Worm (Caenorhabditis elegans) whole organism, mixed stage, embryonic: ENCODE data around the gene M88.3.

ENCODE experiments used
- M03D4.4 ChIP-seq: sonication (generic microtip); optimal IDR thresholded peaks from 2 replicates; lab custom pipeline; 2017; ENCODE audit warnings: mild to moderate bottlenecking, missing genetic modification characterization, missing compliant biosample characterization
- bed-3 ChIP-seq: fragments of 200-800 bp; sonication (Bioruptor generic); optimal IDR thresholded peaks from 3 replicates; lab custom pipeline; 2018; ENCODE audit warnings: mild to moderate bottlenecking, missing genetic modification characterization, moderate library complexity, missing compliant biosample characterization
- blmp-1 ChIP-seq: fragments of 150-350 bp; optimal IDR thresholded peaks from 2 replicates; lab custom pipeline; 2014; ENCODE audit warnings: missing biosample characterization, missing genetic modification characterization
- ceh-39 ChIP-seq: fragments of 150-350 bp; optimal IDR thresholded peaks from 2 replicates; lab custom pipeline; 2014; ENCODE audit warnings: missing biosample characterization, missing genetic modification characterization
- ceh-43 ChIP-seq: fragments of 200-800 bp; sonication (Bioruptor generic); optimal IDR thresholded peaks from 2 replicates; lab custom pipeline; 2018; ENCODE audit warnings: mild to moderate bottlenecking, missing genetic modification characterization, moderate library complexity, missing compliant biosample characterization
- ceh-83 ChIP-seq: fragments of 200-800 bp; sonication (Bioruptor generic); optimal IDR thresholded peaks from 2 replicates; lab custom pipeline; 2018; ENCODE audit warnings: mild to moderate bottlenecking, missing genetic modification characterization, missing compliant biosample characterization
- ces-1 ChIP-seq: fragments of 150-350 bp; optimal IDR thresholded peaks from 2 replicates; lab custom pipeline; 2014; ENCODE audit warnings: missing biosample characterization, missing genetic modification reagents, missing genetic modification characterization
- cnd-1 ChIP-seq: fragments of 200-800 bp; sonication (Bioruptor generic); optimal IDR thresholded peaks from 2 replicates; lab custom pipeline; 2018; ENCODE audit warnings: mild to moderate bottlenecking, missing genetic modification characterization, missing compliant biosample characterization
- drap-1 ChIP-seq: fragments of 200-800 bp; sonication (Bioruptor generic); optimal IDR thresholded peaks from 3 replicates; lab custom pipeline; 2018; ENCODE audit warnings: mild to moderate bottlenecking, missing genetic modification characterization, missing compliant biosample characterization
- elt-1 ChIP-seq: sonication (generic microtip); optimal IDR thresholded peaks from 2 replicates; lab custom pipeline; 2017; ENCODE audit warnings: missing genetic modification characterization, mild to moderate bottlenecking, missing compliant biosample characterization, antibody characterized with exemption, moderate library complexity, borderline replicate concordance; ENCODE audit not compliant: insufficient read depth
- elt-3 ChIP-seq: fragments of 150-350 bp; optimal IDR thresholded peaks from 2 replicates; lab custom pipeline; 2014; ENCODE audit warnings: missing biosample characterization, missing genetic modification characterization
- flh-1 ChIP-seq: fragments of 200-800 bp; sonication (Bioruptor generic); optimal IDR thresholded peaks from 2 replicates; lab custom pipeline; 2018; ENCODE audit warnings: mild to moderate bottlenecking, missing genetic modification characterization, moderate library complexity, missing compliant biosample characterization
- ham-2 ChIP-seq: fragments of 200-800 bp; sonication (Bioruptor generic); optimal IDR thresholded peaks from 2 replicates; lab custom pipeline; 2018; ENCODE audit warnings: mild to moderate bottlenecking, missing genetic modification characterization, missing compliant biosample characterization
- hlh-1 ChIP-seq: fragments of 150-350 bp; optimal IDR thresholded peaks from 2 replicates; lab custom pipeline; 2014; ENCODE audit warnings: missing biosample characterization, missing genetic modification reagents, missing genetic modification characterization
- lin-13 ChIP-seq: fragments of 150-350 bp; optimal IDR thresholded peaks from 2 replicates; lab custom pipeline; 2014; ENCODE audit warnings: missing biosample characterization, missing genetic modification characterization
- lin-32 ChIP-seq: fragments of 200-800 bp; sonication (Bioruptor generic); optimal IDR thresholded peaks from 2 replicates; lab custom pipeline; 2018; ENCODE audit warnings: mild to moderate bottlenecking, missing genetic modification characterization, missing compliant biosample characterization
- lsy-2 ChIP-seq: fragments of 150-350 bp; optimal IDR thresholded peaks from 2 replicates; lab custom pipeline; 2014; ENCODE audit warnings: missing biosample characterization, missing genetic modification characterization
- mab-5 ChIP-seq: fragments of 150-350 bp; optimal IDR thresholded peaks from 2 replicates; lab custom pipeline; 2014; ENCODE audit warnings: missing biosample characterization, missing genetic modification characterization
- mep-1 ChIP-seq: fragments of 150-350 bp; optimal IDR thresholded peaks from 2 replicates; lab custom pipeline; 2017; ENCODE audit warnings: missing biosample characterization, missing genetic modification reagents, missing genetic modification characterization, inconsistent platforms
- mls-2 ChIP-seq: sonication (generic microtip); optimal IDR thresholded peaks from 2 replicates; lab custom pipeline; 2016; ENCODE audit warnings: mild to moderate bottlenecking, missing genetic modification characterization, moderate library complexity, missing compliant biosample characterization
- nhr-2 ChIP-seq: fragments of 150-350 bp; optimal IDR thresholded peaks from 2 replicates; lab custom pipeline; 2014; ENCODE audit warnings: missing biosample characterization, missing genetic modification characterization
- nhr-237 ChIP-seq: fragments of 150-350 bp; optimal IDR thresholded peaks from 2 replicates; lab custom pipeline; 2014; ENCODE audit warnings: missing biosample characterization, missing genetic modification characterization
- nhr-76 ChIP-seq: sonication (generic microtip); optimal IDR thresholded peaks from 2 replicates; lab custom pipeline; 2017; ENCODE audit warnings: missing biosample characterization, missing genetic modification characterization
- pha-4 ChIP-seq: fragments of 150-350 bp; optimal IDR thresholded peaks from 2 replicates; lab custom pipeline; 2018; ENCODE audit warnings: missing biosample characterization, missing genetic modification reagents, missing genetic modification characterization
- sem-2 ChIP-seq: fragments of 200-800 bp; sonication (Bioruptor generic); optimal IDR thresholded peaks from 2 replicates; lab custom pipeline; 2018; ENCODE audit warnings: mild to moderate bottlenecking, missing genetic modification characterization, missing compliant biosample characterization
- snpc-4 ChIP-seq: fragments of 150-350 bp; optimal IDR thresholded peaks from 2 replicates; lab custom pipeline; 2014; ENCODE audit warnings: missing biosample characterization, missing genetic modification characterization
- sptf-1 ChIP-seq: sonication (generic microtip); optimal IDR thresholded peaks from 2 replicates; lab custom pipeline; 2017; ENCODE audit warnings: mild to moderate bottlenecking, missing genetic modification characterization, moderate library complexity, missing compliant biosample characterization
- tbx-8 ChIP-seq: fragments of 200-800 bp; sonication (Bioruptor generic); optimal IDR thresholded peaks from 2 replicates; lab custom pipeline; 2018; ENCODE audit warnings: mild to moderate bottlenecking, missing genetic modification characterization, moderate library complexity, missing compliant biosample characterization
- unc-120 ChIP-seq: sonication (generic microtip); optimal IDR thresholded peaks from 2 replicates; lab custom pipeline; 2017; ENCODE audit warnings: missing genetic modification characterization, missing compliant biosample characterization; ENCODE audit not compliant: poor library complexity, severe bottlenecking
- unc-62 ChIP-seq: fragments of 150-350 bp; optimal IDR thresholded peaks from 2 replicates; lab custom pipeline; 2014; ENCODE audit warnings: missing biosample characterization, missing genetic modification reagents, missing genetic modification characterization
- zip-8 ChIP-seq: fragments of 150-350 bp; optimal IDR thresholded peaks from 2 replicates; lab custom pipeline; 2014; ENCODE audit warnings: missing biosample characterization, missing genetic modification characterization
- ztf-11 ChIP-seq: fragments of 150-350 bp; optimal IDR thresholded peaks from 2 replicates; lab custom pipeline; 2014; ENCODE audit warnings: missing biosample characterization, missing genetic modification characterization

Gene M88.3

DNA sequence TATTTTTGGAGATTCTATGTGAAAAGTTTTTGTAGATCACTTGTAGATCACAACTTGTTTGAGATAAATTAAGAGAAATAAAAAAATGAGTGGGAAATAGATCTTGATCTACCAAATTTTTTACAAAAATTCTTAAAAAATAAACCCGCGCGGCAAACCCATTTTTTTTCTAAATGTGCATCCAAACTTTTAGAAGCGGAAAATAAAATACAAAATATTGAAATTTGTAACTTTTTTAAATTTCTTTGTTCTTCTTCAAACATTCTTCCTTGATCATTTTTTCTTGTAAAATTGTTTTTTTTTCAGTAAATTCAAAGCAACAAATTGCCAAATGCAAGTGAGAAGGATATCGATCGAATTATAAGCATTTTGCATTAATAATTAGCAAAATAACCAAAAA lies 24.8 kb downstream of the M88.3 start, which contains the start of gene cdh-4:
TSS of gene cdh-4 (plus strand) at position 301 of the 400 bp plus-strand sequence.
- TF ChIP-seq ceh-39 (tag; lab: Kevin White, UChicago) (no peak), elt-3 (tag; lab: Kevin White, UChicago) (no peak), ceh-43 (no peak), nhr-237 (no peak), zip-8 (tag; lab: Kevin White, UChicago) (no peak), sem-2 (GFP tag; lab: Kevin White, UChicago) (no peak), lsy-2 (tag; lab: Kevin White, UChicago) (no peak), blmp-1 (tag; lab: Kevin White, UChicago) (no peak), pha-4 (tag; lab: Kevin White, UChicago) (no peak), snpc-4 (tag; lab: Kevin White, UChicago) (no peak), tbx-8 (GFP tag; lab: Kevin White, UChicago) (no peak)

DNA sequence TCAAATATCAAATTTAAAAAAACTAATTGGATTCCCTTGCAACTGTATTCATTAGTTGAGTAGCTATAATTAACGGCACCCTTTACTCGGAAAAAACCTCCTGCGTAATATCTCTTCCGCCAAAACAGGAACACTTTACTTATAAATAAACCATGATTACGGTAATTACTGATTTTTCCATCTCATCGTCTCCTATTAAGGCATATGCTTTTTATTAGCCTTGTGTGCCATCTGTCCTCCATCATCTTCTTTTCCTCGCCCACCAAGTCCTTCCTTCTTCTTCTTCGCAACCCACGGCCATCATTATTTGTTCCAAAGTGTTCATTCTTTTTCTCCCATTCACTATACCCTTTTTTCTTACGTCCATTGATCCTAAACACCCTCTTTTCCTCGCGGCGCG lies 25.4 kb downstream of the M88.3 start:
- no peak for TF ChIP-seq nhr-2
- peak; percentile 67 for TF ChIP-seq ces-1 (GFP tag; lab: Kevin White, UChicago)
- TF ChIP-seq ztf-11 = no peak
- no peak for TF ChIP-seq blmp-1 (tag; lab: Kevin White, UChicago)
- TF ChIP-seq lin-32 = peak; percentile 55
- TF ChIP-seq drap-1 (GFP tag; lab: Kevin White, UChicago) = no peak
- no peak for TF ChIP-seq hlh-1 (tag; lab: Kevin White, UChicago)
- no peak for TF ChIP-seq zip-8 (tag; lab: Kevin White, UChicago)
- TF ChIP-seq ceh-39 (tag; lab: Kevin White, UChicago) = no peak
- TF ChIP-seq elt-1 (tag; lab: Kevin White, UChicago) = no peak
- peak; percentile 52 for TF ChIP-seq ceh-43
- TF ChIP-seq nhr-237 = no peak
- TF ChIP-seq cnd-1 (tag; lab: Kevin White, UChicago) = peak; percentile 77
- TF ChIP-seq snpc-4 (tag; lab: Kevin White, UChicago) = no peak
- no peak for TF ChIP-seq lsy-2 (tag; lab: Kevin White, UChicago)
- TF ChIP-seq sptf-1 (tag; lab: Kevin White, UChicago) = no peak
- TF ChIP-seq tbx-8 (GFP tag; lab: Kevin White, UChicago) = no peak
- no peak for TF ChIP-seq lin-13 (tag; lab: Kevin White, UChicago)
- TF ChIP-seq ham-2 (GFP tag; lab: Kevin White, UChicago) = no peak
- TF ChIP-seq flh-1 (GFP tag; lab: Kevin White, UChicago) = no peak
- no peak for TF ChIP-seq sem-2 (GFP tag; lab: Kevin White, UChicago)
- TF ChIP-seq mab-5 (tag; lab: Kevin White, UChicago) = no peak
- no peak for TF ChIP-seq pha-4 (tag; lab: Kevin White, UChicago)
- TF ChIP-seq mls-2 (tag; lab: Kevin White, UChicago) = peak; percentile 60
- TF ChIP-seq unc-120 = no peak
- TF ChIP-seq elt-3 (tag; lab: Kevin White, UChicago) = no peak
- TF ChIP-seq bed-3 (GFP tag; lab: Kevin White, UChicago) = no peak
- TF ChIP-seq, all 35 proteins: peak for 5

- TF ChIP-seq mls-2 (tag; lab: Kevin White, UChicago) (no peak), sptf-1 (tag; lab: Kevin White, UChicago) (no peak), zip-8 (tag; lab: Kevin White, UChicago) (no peak), ceh-39 (tag; lab: Kevin White, UChicago) (no peak), cnd-1 (tag; lab: Kevin White, UChicago) (no peak), mab-5 (tag; lab: Kevin White, UChicago) (no peak), sem-2 (GFP tag; lab: Kevin White, UChicago) (no peak), ces-1 (GFP tag; lab: Kevin White, UChicago) (no peak), lsy-2 (tag; lab: Kevin White, UChicago) (no peak)
- TF ChIP-seq, all 35 proteins: peak for 0
Measured at ce11 chrIII:4517781-4518180, 27.1 kb downstream of the M88.3 start.

DNA sequence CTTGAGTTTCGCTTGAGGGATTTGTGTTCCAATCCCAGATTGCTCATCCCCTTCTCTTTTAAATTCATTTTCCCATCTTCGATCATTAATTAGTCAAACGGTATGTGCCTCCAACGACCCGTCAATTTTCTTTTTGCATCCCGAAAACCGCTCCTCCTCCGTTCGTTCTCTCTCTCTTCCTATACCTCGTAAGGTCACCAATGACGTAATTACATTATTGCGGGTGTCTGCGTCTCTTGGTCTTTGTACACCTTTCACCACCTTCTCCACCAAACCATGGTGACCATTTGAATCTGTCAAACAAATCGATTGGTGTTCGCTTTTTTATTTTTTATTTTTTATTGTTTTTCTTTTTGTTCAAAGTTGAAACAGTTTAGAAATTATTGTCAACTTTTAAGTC lies 29.7 kb downstream of the M88.3 start:
- peak; percentile 55 for TF ChIP-seq mep-1 (tag; lab: Kevin White, UChicago)
- TF ChIP-seq unc-62 = no peak
- no peak for TF ChIP-seq lin-13 (tag; lab: Kevin White, UChicago)
- TF ChIP-seq ces-1 (GFP tag; lab: Kevin White, UChicago) = peak; percentile 96
- no peak for TF ChIP-seq hlh-1 (tag; lab: Kevin White, UChicago)
- TF ChIP-seq nhr-2 = peak; percentile 64
- TF ChIP-seq M03D4.4 = no peak
- TF ChIP-seq drap-1 (GFP tag; lab: Kevin White, UChicago) = no peak
- TF ChIP-seq elt-3 (tag; lab: Kevin White, UChicago) = no peak
- TF ChIP-seq bed-3 (GFP tag; lab: Kevin White, UChicago) = no peak
- TF ChIP-seq ztf-11 = no peak
- TF ChIP-seq nhr-76 (tag; lab: Kevin White, UChicago) = no peak
- TF ChIP-seq nhr-237 = no peak
- TF ChIP-seq zip-8 (tag; lab: Kevin White, UChicago) = peak; percentile 84
- TF ChIP-seq ceh-83 = no peak
- no peak for TF ChIP-seq cnd-1 (tag; lab: Kevin White, UChicago)
- TF ChIP-seq ceh-43 = no peak
- no peak for TF ChIP-seq tbx-8 (GFP tag; lab: Kevin White, UChicago)
- peak; percentile 41 for TF ChIP-seq ceh-39 (tag; lab: Kevin White, UChicago)
- TF ChIP-seq sptf-1 (tag; lab: Kevin White, UChicago) = no peak
- TF ChIP-seq mab-5 (tag; lab: Kevin White, UChicago) = no peak
